Fruit fly (Drosophila melanogaster) whole organism, pupa: ENCODE results near the gene CG31093.

Experiments
- CG10348 ChIP-seq: fragments of 200-800 bp; sonication (Bioruptor generic); IDR thresholded peaks from 2 replicates; pipeline ENCODE4 v1.3.6; 2022; ENCODE audit warnings: missing biosample characterization, missing genetic modification characterization
- CG13204 ChIP-seq: fragments of 200-800 bp; sonication (Bioruptor generic); optimal IDR thresholded peaks from 2 replicates; lab custom pipeline; 2018; ENCODE audit warnings: missing biosample characterization, mild to moderate bottlenecking, missing genetic modification characterization, moderate library complexity
- CG14655 ChIP-seq: fragments of 200-800 bp; sonication (Bioruptor generic); optimal IDR thresholded peaks from 3 replicates; lab custom pipeline; 2017; ENCODE audit warnings: mild to moderate bottlenecking, missing biosample characterization, missing genetic modification reagents, missing genetic modification characterization
- CG15710 ChIP-seq: fragments of 200-800 bp; sonication (Bioruptor generic); optimal IDR thresholded peaks from 2 replicates; lab custom pipeline; 2018; ENCODE audit warnings: missing biosample characterization, mild to moderate bottlenecking, missing genetic modification characterization, moderate library complexity
- CG17806 ChIP-seq: fragments of 200-800 bp; sonication (Bioruptor generic); optimal IDR thresholded peaks from 2 replicates; lab custom pipeline; 2018; ENCODE audit warnings: missing biosample characterization, mild to moderate bottlenecking, missing genetic modification characterization, moderate library complexity
- CG32121 ChIP-seq: fragments of 200-800 bp; sonication (Bioruptor generic); IDR thresholded peaks from 2 replicates; pipeline ENCODE4 v1.3.6; 2022; ENCODE audit warnings: missing biosample characterization, missing genetic modification characterization
- CG34367 ChIP-seq: fragments of 200-800 bp; sonication (Bioruptor generic); optimal IDR thresholded peaks from 2 replicates; lab custom pipeline; 2018; ENCODE audit warnings: missing biosample characterization, mild to moderate bottlenecking, missing genetic modification characterization
- CG4496 ChIP-seq: fragments of 200-800 bp; sonication (Bioruptor generic); IDR thresholded peaks from 3 replicates; pipeline ENCODE4 v1.3.6; 2022; ENCODE audit warnings: missing biosample characterization, missing genetic modification characterization
- CG8159 ChIP-seq: fragments of 200-800 bp; sonication (Bioruptor generic); optimal IDR thresholded peaks from 3 replicates; lab custom pipeline; 2018; ENCODE audit warnings: missing biosample characterization, mild to moderate bottlenecking, missing genetic modification characterization, moderate library complexity
- CG8301 ChIP-seq: fragments of 200-800 bp; sonication (Bioruptor generic); optimal IDR thresholded peaks from 2 replicates; lab custom pipeline; 2018; ENCODE audit warnings: missing biosample characterization, mild to moderate bottlenecking, missing genetic modification characterization
- CG9948 ChIP-seq: fragments of 200-800 bp; sonication (Bioruptor generic); optimal IDR thresholded peaks from 2 replicates; lab custom pipeline; 2018; ENCODE audit warnings: missing biosample characterization, mild to moderate bottlenecking, missing genetic modification characterization, moderate library complexity
- EcR ChIP-seq: fragments of 200-800 bp; sonication (Bioruptor generic); optimal IDR thresholded peaks from 3 replicates; lab custom pipeline; 2019; ENCODE audit warnings: missing biosample characterization, missing genetic modification characterization, mild to moderate bottlenecking, moderate library complexity, missing genetic modification reagents
- Ets98B ChIP-seq: fragments of 200-800 bp; sonication (Bioruptor generic); IDR thresholded peaks from 2 replicates; pipeline ENCODE4 v1.3.6; 2022; ENCODE audit warnings: missing biosample characterization, missing genetic modification characterization

DNA sequence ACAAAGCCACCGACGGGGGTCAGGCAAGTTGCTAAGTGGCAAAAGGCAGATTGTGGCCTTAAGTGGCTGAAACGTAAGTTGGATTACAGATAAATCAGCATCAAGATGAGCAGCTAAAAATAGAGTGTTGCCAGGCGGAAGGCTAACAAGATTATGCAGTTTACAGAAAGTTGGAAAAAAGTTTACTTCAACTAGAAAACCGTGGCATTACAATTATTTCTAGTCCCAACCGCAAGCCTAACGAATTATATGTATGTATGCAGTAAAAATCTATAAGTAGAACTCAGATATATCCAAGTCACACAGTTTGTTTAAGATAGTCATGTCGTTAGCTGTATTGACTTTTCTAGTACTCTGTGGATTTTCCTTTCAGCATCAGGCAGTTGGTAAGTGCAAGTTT is 15.9 kb upstream of the CG31093 start, which contains the start of gene BG642167:
- TF ChIP-seq CG4496 (no peak), EcR (no peak), CG13204 (GFP tag; lab: Kevin White, UChicago) (no peak), CG34367 (tag; lab: Kevin White, UChicago) (no peak), CG8301 (tag; lab: Kevin White, UChicago) (no peak), CG10348 (no peak), CG15710 (tag; lab: Kevin White, UChicago) (no peak), CG8159 (tag; lab: Kevin White, UChicago) (no peak), CG32121 (no peak), Ets98B (no peak), CG9948 (tag; lab: Kevin White, UChicago) (no peak), CG14655 (GFP tag; lab: Kevin White, UChicago) (no peak), CG17806 (tag; lab: Kevin White, UChicago) (no peak)
